Worm (Caenorhabditis elegans) whole organism, L3 larva: ENCODE data around the gene R13A5.7.

Experiments
- ceh-28 ChIP-seq: fragments of 150-350 bp; optimal IDR thresholded peaks from 2 replicates; lab custom pipeline; 2014; ENCODE audit warnings: missing biosample characterization, missing genetic modification reagents, missing genetic modification characterization
- nhr-11 ChIP-seq: fragments of 150-350 bp; optimal IDR thresholded peaks from 2 replicates; lab custom pipeline; 2014; ENCODE audit warnings: missing biosample characterization, missing genetic modification characterization
- unc-39 ChIP-seq: sonication (generic microtip); optimal IDR thresholded peaks from 4 replicates; lab custom pipeline; 2017; ENCODE audit warnings: missing biosample characterization, missing genetic modification characterization

ce11 chrIII:7520672-7521071 is 49.3 kb downstream of the R13A5.7 start, which contains the start of the genes cux-7 and C07H6.2:
- TF ChIP-seq unc-39 (tag; lab: Kevin White, UChicago) (no peak), nhr-11 (tag; lab: Kevin White, UChicago) (no peak), ceh-28 (tag; lab: Kevin White, UChicago) (peak; percentile 79)
